Worm (Caenorhabditis elegans) whole organism, late embryonic: Measurements from ENCODE around the gene C28G1.6.

Source experiments
- ceh-34 ChIP-seq: sonication (generic microtip); optimal IDR thresholded peaks from 2 replicates; lab custom pipeline; 2016; ENCODE audit warnings: mild to moderate bottlenecking, missing genetic modification characterization, missing compliant biosample characterization
- pha-4 ChIP-seq: fragments of 150-350 bp; optimal IDR thresholded peaks from 2 replicates; lab custom pipeline; 2018; ENCODE audit warnings: missing biosample characterization, missing genetic modification reagents, missing genetic modification characterization
- unc-55 ChIP-seq: sonication (generic microtip); optimal IDR thresholded peaks from 2 replicates; lab custom pipeline; 2017; ENCODE audit warnings: missing biosample characterization, missing genetic modification reagents, missing genetic modification characterization

ce11 chrX:8875867-8876266 is 44.8 kb upstream of the C28G1.6 start:
- TF ChIP-seq pha-4 (no peak), unc-55 (no peak), ceh-34 (tag; lab: Kevin White, UChicago) (no peak)
